Fruit fly (Drosophila melanogaster): Measurements from ENCODE around the gene CG10185.

DNA sequence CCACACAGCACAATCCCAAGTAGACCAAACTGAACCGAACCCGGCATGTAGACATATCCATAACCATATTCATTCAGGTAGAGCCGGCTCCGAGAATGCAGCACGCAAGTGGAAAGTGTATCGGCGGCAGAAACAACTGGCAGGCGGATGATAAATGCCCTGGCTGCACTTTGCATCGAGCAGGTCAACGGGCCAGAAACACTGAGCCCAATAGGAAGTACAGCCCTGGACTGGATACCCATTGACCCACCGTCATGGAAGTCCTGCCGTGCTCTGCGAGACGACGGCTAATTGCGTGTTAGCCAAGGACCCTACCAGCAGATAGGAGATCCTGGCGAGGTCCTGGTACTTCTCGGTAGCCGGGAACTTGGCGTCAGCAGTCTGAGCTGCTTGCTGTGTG lies 37.8 kb downstream of the CG10185 start:
- TF ChIP-seq psq (optimal IDR thresholded peaks at IDR 0.05) = no peak
- peak; percentile 11 for TF ChIP-seq Dll (optimal IDR thresholded peaks at IDR 0.05)
- no peak for TF ChIP-seq pan (optimal IDR thresholded peaks at IDR 0.05)
- TF ChIP-seq usp (GFP tag; optimal IDR thresholded peaks at IDR 0.05) = no peak
- TF ChIP-seq EcR (GFP tag; optimal IDR thresholded peaks at IDR 0.05) = no peak

All from whole organism.